Fruit fly (Drosophila melanogaster) whole organism, embryonic: ENCODE results near the gene CG4950.

ENCODE experiments used
- ATbp ChIP-seq: fragments of 200-800 bp; sonication (Bioruptor generic); optimal IDR thresholded peaks from 2 replicates; lab custom pipeline; 2017; ENCODE audit warnings: missing biosample characterization, mild to moderate bottlenecking, missing genetic modification characterization, missing genetic modification reagents
- Antp ChIP-seq: fragments of 200-800 bp; sonication (Bioruptor generic); optimal IDR thresholded peaks from 3 replicates; lab custom pipeline; 2016; ENCODE audit warnings: missing biosample characterization, missing genetic modification characterization
- Awh ChIP-seq: fragments of 200-800 bp; sonication (Bioruptor generic); IDR thresholded peaks from 2 replicates; pipeline ENCODE4, ENCODE4 v1.3.6; 2022; ENCODE audit warnings: missing biosample characterization, missing genetic modification characterization
- CG10565 ChIP-seq: fragments of 200-800 bp; sonication (Bioruptor generic); optimal IDR thresholded peaks from 3 replicates; lab custom pipeline; 2016; ENCODE audit warnings: missing biosample characterization, mild to moderate bottlenecking, missing genetic modification characterization
- CG13123 ChIP-seq: fragments of 200-800 bp; sonication (Bioruptor generic); optimal IDR thresholded peaks from 2 replicates; lab custom pipeline; 2016; ENCODE audit warnings: missing biosample characterization, missing genetic modification characterization
- CG14667 ChIP-seq: fragments of 200-800 bp; sonication (Bioruptor generic); IDR thresholded peaks from 2 replicates; pipeline ENCODE4 v1.3.6; 2022; ENCODE audit warnings: missing biosample characterization, missing genetic modification characterization
- CG14965 ChIP-seq: fragments of 200-800 bp; sonication (Bioruptor generic); optimal IDR thresholded peaks from 2 replicates; lab custom pipeline; 2016; ENCODE audit warnings: missing biosample characterization, missing genetic modification characterization, borderline replicate concordance
- CG17361 ChIP-seq: fragments of 200-800 bp; sonication (Bioruptor generic); IDR thresholded peaks from 3 replicates; pipeline ENCODE4 v1.3.6; 2022; ENCODE audit warnings: missing biosample characterization, missing genetic modification characterization
- CG18619 ChIP-seq: fragments of 200-800 bp; sonication (Bioruptor generic); optimal IDR thresholded peaks from 3 replicates; lab custom pipeline; 2017; ENCODE audit warnings: missing biosample characterization, mild to moderate bottlenecking, missing genetic modification characterization
- CG31441 ChIP-seq: fragments of 200-800 bp; sonication (Bioruptor generic); IDR thresholded peaks from 2 replicates; pipeline ENCODE4 v1.3.6; 2022; ENCODE audit warnings: missing biosample characterization, missing genetic modification characterization
- CG3995 ChIP-seq: fragments of 200-800 bp; sonication (Bioruptor generic); optimal IDR thresholded peaks from 3 replicates; lab custom pipeline; 2016; ENCODE audit warnings: missing biosample characterization, missing genetic modification characterization
- CG43689 ChIP-seq: fragments of 200-800 bp; sonication (Bioruptor generic); IDR thresholded peaks from 2 replicates; pipeline ENCODE4 v1.3.6; 2022; ENCODE audit warnings: missing biosample characterization, missing genetic modification characterization
- CG6175 ChIP-seq: fragments of 200-800 bp; sonication (Bioruptor generic); IDR thresholded peaks from 3 replicates; pipeline ENCODE4 v1.3.6; 2022; ENCODE audit warnings: missing biosample characterization, missing genetic modification characterization
- CG6791 ChIP-seq: fragments of 200-800 bp; sonication (Bioruptor generic); IDR thresholded peaks from 3 replicates; pipeline ENCODE4 v1.3.6; 2022; ENCODE audit warnings: missing biosample characterization, missing genetic modification characterization; ENCODE audit not compliant: partially characterized antibody
- CG7271 ChIP-seq: fragments of 200-800 bp; sonication (Bioruptor generic); optimal IDR thresholded peaks from 2 replicates; lab custom pipeline; 2018; ENCODE audit warnings: missing biosample characterization, mild to moderate bottlenecking, missing genetic modification characterization, moderate library complexity
- CG8281 ChIP-seq: fragments of 200-800 bp; sonication (Bioruptor generic); optimal IDR thresholded peaks from 2 replicates; lab custom pipeline; 2018; ENCODE audit warnings: missing biosample characterization, mild to moderate bottlenecking, missing genetic modification characterization, moderate library complexity
- Dll ChIP-seq: fragments of 200-800 bp; sonication (Bioruptor generic); IDR thresholded peaks from 4 replicates; pipeline ENCODE4 v1.3.6; 2022; ENCODE audit warnings: missing biosample characterization, missing genetic modification characterization; ENCODE audit not compliant: partially characterized antibody
- Elba2 ChIP-seq: fragments of 200-800 bp; sonication (Bioruptor generic); optimal IDR thresholded peaks from 3 replicates; lab custom pipeline; 2016; ENCODE audit warnings: missing biosample characterization, missing genetic modification characterization
- H2.0 ChIP-seq: fragments of 200-800 bp; sonication (Bioruptor generic); IDR thresholded peaks from 2 replicates; pipeline ENCODE4 v1.3.6; 2022; ENCODE audit warnings: missing biosample characterization, missing genetic modification characterization
- Hmr ChIP-seq: fragments of 200-800 bp; sonication (Bioruptor generic); optimal IDR thresholded peaks from 3 replicates; lab custom pipeline; 2017; ENCODE audit warnings: mild to moderate bottlenecking, missing biosample characterization, missing genetic modification reagents, missing genetic modification characterization
- Hmx ChIP-seq: fragments of 200-800 bp; sonication (Bioruptor generic); optimal IDR thresholded peaks from 2 replicates; lab custom pipeline; 2016; ENCODE audit warnings: missing biosample characterization, missing genetic modification characterization
- MBD-R2 ChIP-seq: fragments of 200-800 bp; sonication (Bioruptor generic); IDR thresholded peaks from 2 replicates; pipeline ENCODE4 v1.3.6; 2022; ENCODE audit warnings: missing biosample characterization, missing genetic modification characterization
- Mrtf ChIP-seq: fragments of 200-800 bp; sonication (Bioruptor generic); IDR thresholded peaks from 3 replicates; pipeline ENCODE4 v1.3.6; 2022; ENCODE audit warnings: missing biosample characterization, missing genetic modification characterization
- NK7.1 ChIP-seq: fragments of 200-800 bp; sonication (Bioruptor generic); optimal IDR thresholded peaks from 3 replicates; lab custom pipeline; 2016; ENCODE audit warnings: missing biosample characterization, missing genetic modification characterization
- Neu2 ChIP-seq: fragments of 200-800 bp; sonication (Bioruptor generic); optimal IDR thresholded peaks from 3 replicates; lab custom pipeline; 2016; ENCODE audit warnings: missing biosample characterization, missing genetic modification characterization, borderline replicate concordance
- NfI ChIP-seq: fragments of 200-800 bp; sonication (Bioruptor generic); optimal IDR thresholded peaks from 3 replicates; lab custom pipeline; 2018; ENCODE audit warnings: missing biosample characterization, mild to moderate bottlenecking, missing genetic modification characterization, moderate library complexity
- Optix ChIP-seq: fragments of 200-800 bp; sonication (Bioruptor generic); IDR thresholded peaks from 3 replicates; pipeline ENCODE4 v1.3.6; 2022; ENCODE audit warnings: missing biosample characterization, missing genetic modification characterization
- Ravus ChIP-seq: fragments of 200-800 bp; sonication (Bioruptor generic); IDR thresholded peaks from 2 replicates; pipeline ENCODE4 v1.3.6; 2022; ENCODE audit warnings: missing biosample characterization, missing genetic modification characterization
- Sry-β ChIP-seq: fragments of 200-800 bp; sonication (Bioruptor generic); optimal IDR thresholded peaks from 2 replicates; lab custom pipeline; 2018; ENCODE audit warnings: missing biosample characterization, mild to moderate bottlenecking, missing genetic modification characterization, moderate library complexity
- Sry-δ ChIP-seq: fragments of 200-800 bp; sonication (Bioruptor generic); optimal IDR thresholded peaks from 2 replicates; lab custom pipeline; 2016; ENCODE audit warnings: missing biosample characterization, missing genetic modification characterization
- TFAM ChIP-seq: fragments of 200-800 bp; sonication (Bioruptor generic); optimal IDR thresholded peaks from 2 replicates; lab custom pipeline; 2017; ENCODE audit warnings: missing biosample characterization, missing genetic modification characterization, inconsistent platforms
- Taf1 ChIP-seq: fragments of 200-800 bp; sonication (Bioruptor generic); IDR thresholded peaks from 2 replicates; pipeline ENCODE4 v1.3.6; 2022; ENCODE audit warnings: missing biosample characterization, missing genetic modification characterization
- btn ChIP-seq: fragments of 200-800 bp; sonication (Bioruptor generic); optimal IDR thresholded peaks from 2 replicates; lab custom pipeline; 2016; ENCODE audit warnings: missing biosample characterization, missing genetic modification characterization
- corto ChIP-seq: fragments of 200-800 bp; sonication (Bioruptor generic); optimal IDR thresholded peaks from 2 replicates; lab custom pipeline; 2016; ENCODE audit warnings: missing biosample characterization, mild to moderate bottlenecking, missing genetic modification characterization, moderate library complexity
- crol ChIP-seq: fragments of 200-800 bp; sonication (Bioruptor generic); IDR thresholded peaks from 2 replicates; pipeline ENCODE4 v1.3.6; 2022; ENCODE audit warnings: missing biosample characterization, missing genetic modification characterization
- da ChIP-seq: fragments of 200-800 bp; sonication (Bioruptor generic); optimal IDR thresholded peaks from 2 replicates; lab custom pipeline; 2016; ENCODE audit warnings: missing biosample characterization, missing genetic modification characterization
- dan ChIP-seq: fragments of 200-800 bp; sonication (Bioruptor generic); IDR thresholded peaks from 2 replicates; pipeline ENCODE4 v1.3.6; 2022; ENCODE audit warnings: missing biosample characterization, missing genetic modification characterization
- danr ChIP-seq: fragments of 200-800 bp; sonication (Bioruptor generic); IDR thresholded peaks from 2 replicates; pipeline ENCODE4 v1.3.6; 2022; ENCODE audit warnings: missing biosample characterization, missing genetic modification characterization
- dati ChIP-seq: fragments of 200-800 bp; sonication (Bioruptor generic); IDR thresholded peaks from 2 replicates; pipeline ENCODE4 v1.3.6; 2022; ENCODE audit warnings: missing biosample characterization, missing genetic modification characterization
- fd102C ChIP-seq: fragments of 200-800 bp; sonication (Bioruptor generic); optimal IDR thresholded peaks from 2 replicates; lab custom pipeline; 2018; ENCODE audit warnings: missing biosample characterization, mild to moderate bottlenecking, missing genetic modification characterization, moderate library complexity
- gem ChIP-seq: fragments of 200-800 bp; sonication (Bioruptor generic); optimal IDR thresholded peaks from 2 replicates; lab custom pipeline; 2019; ENCODE audit warnings: missing biosample characterization, mild to moderate bottlenecking, missing genetic modification characterization, moderate library complexity
- grn ChIP-seq: fragments of 200-800 bp; sonication (Bioruptor generic); optimal IDR thresholded peaks from 3 replicates; lab custom pipeline; 2017; ENCODE audit warnings: missing biosample characterization, missing genetic modification characterization
- hbn ChIP-seq: fragments of 200-800 bp; sonication (Bioruptor generic); IDR thresholded peaks from 2 replicates; pipeline ENCODE4 v1.3.6; 2022; ENCODE audit warnings: missing biosample characterization, missing genetic modification characterization; ENCODE audit not compliant: partially characterized antibody
- pros ChIP-seq: fragments of 200-800 bp; sonication (Bioruptor generic); optimal IDR thresholded peaks from 3 replicates; lab custom pipeline; 2019; ENCODE audit warnings: missing biosample characterization, mild to moderate bottlenecking, missing genetic modification characterization, moderate library complexity
- ranshi ChIP-seq: fragments of 200-800 bp; sonication (Bioruptor generic); IDR thresholded peaks from 2 replicates; pipeline ENCODE4 v1.3.6; 2022; ENCODE audit warnings: missing biosample characterization, missing genetic modification characterization
- row ChIP-seq: fragments of 200-800 bp; sonication (Bioruptor generic); IDR thresholded peaks from 3 replicates; pipeline ENCODE4 v1.3.6; 2022; ENCODE audit warnings: missing biosample characterization, missing genetic modification characterization
- sob ChIP-seq: fragments of 200-800 bp; sonication (Bioruptor generic); IDR thresholded peaks from 2 replicates; pipeline ENCODE4 v1.3.6; 2022; ENCODE audit warnings: missing biosample characterization, missing genetic modification characterization
- sqz ChIP-seq: fragments of 200-800 bp; sonication (Bioruptor generic); optimal IDR thresholded peaks from 3 replicates; lab custom pipeline; 2018; ENCODE audit warnings: missing biosample characterization, mild to moderate bottlenecking, missing genetic modification characterization
- tin ChIP-seq: fragments of 200-800 bp; sonication (Bioruptor generic); optimal IDR thresholded peaks from 3 replicates; lab custom pipeline; 2016; ENCODE audit warnings: missing biosample characterization, missing genetic modification characterization
- tll ChIP-seq, 2 experiments: fragments of 200-800 bp in 1 of 2; fragments of >200 bp in 1 of 2; sonication (Bioruptor generic) in 1 of 2; optimal IDR thresholded peaks; 2 replicates each; lab custom pipeline; 2017 to 2019; ENCODE audit warnings: missing biosample characterization in 2 of 2, missing genetic modification characterization in 2 of 2, mild to moderate bottlenecking in 1 of 2, moderate library complexity in 1 of 2
- vvl ChIP-seq: fragments of 200-800 bp; sonication (Bioruptor generic); IDR thresholded peaks from 2 replicates; pipeline ENCODE4 v1.3.6; 2022; ENCODE audit warnings: missing biosample characterization, missing genetic modification characterization
- zfh1 ChIP-seq: fragments of 200-800 bp; sonication (Bioruptor generic); IDR thresholded peaks from 3 replicates; pipeline ENCODE4 v1.3.6; 2022; ENCODE audit warnings: missing biosample characterization, missing genetic modification characterization

Gene CG4950

DNA sequence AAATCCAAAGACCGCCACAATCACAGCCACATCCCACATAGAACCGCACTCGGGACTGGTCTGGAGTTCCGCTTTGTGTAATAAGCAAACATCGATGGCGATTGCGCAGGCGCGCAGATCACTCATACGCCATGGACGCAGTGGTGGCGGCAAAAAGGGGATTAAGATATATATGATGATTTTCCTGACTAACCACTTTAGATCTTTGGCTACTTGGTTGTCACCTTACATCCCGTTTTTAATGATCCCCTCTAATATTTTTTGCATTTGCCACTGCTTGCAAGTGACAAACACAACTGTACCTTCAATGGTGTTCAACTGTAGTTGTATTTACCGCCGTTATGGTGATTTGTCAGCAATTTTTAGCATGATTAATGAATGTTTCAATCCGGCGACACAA, 42.0 kb upstream of the CG4950 start (continued):
- TF ChIP-seq Antp (GFP tag; lab: Kevin White, UChicago) (peak; percentile 5), sqz (GFP tag; lab: Kevin White, UChicago) (no peak), Dll (GFP tag; lab: Robert Waterston, UW) (no peak), danr (GFP tag; lab: Robert Waterston, UW) (no peak), CG8281 (tag; lab: Kevin White, UChicago) (no peak), H2.0 (GFP tag; lab: Robert Waterston, UW) (peak; percentile 49; the same call in 1 of the 2 replicates), Optix (no peak), CG14965 (no peak), TFAM (GFP tag; lab: Kevin White, UChicago) (no peak), CG17361 (GFP tag; lab: Robert Waterston, UW) (no peak), da (no peak), Neu2 (GFP tag; lab: Kevin White, UChicago) (no peak), Taf1 (no peak), Mrtf (GFP tag; lab: Robert Waterston, UW) (no peak), CG6175 (GFP tag; lab: Robert Waterston, UW) (no peak), dati (GFP tag; lab: Robert Waterston, UW) (no peak), hbn (GFP tag; lab: Robert Waterston, UW) (no peak), CG31441 (GFP tag; lab: Robert Waterston, UW) (no peak), MBD-R2 (GFP tag; lab: Robert Waterston, UW) (no peak), Elba2 (GFP tag; lab: Kevin White, UChicago) (no peak), CG6791 (GFP tag; lab: Robert Waterston, UW) (no peak), Sry-β (GFP tag; lab: Kevin White, UChicago) (no peak), btn (GFP tag; lab: Kevin White, UChicago) (no peak), NfI (no peak), sob (GFP tag; lab: Robert Waterston, UW) (peak; percentile 46; the same call in 1 of the 2 replicates), fd102C (GFP tag; lab: Kevin White, UChicago) (no peak), dan (GFP tag; lab: Robert Waterston, UW) (no peak), NK7.1 (GFP tag; lab: Kevin White, UChicago) (no peak), CG18619 (no peak), corto (GFP tag; lab: Kevin White, UChicago) (no peak), row (GFP tag; lab: Robert Waterston, UW) (peak; percentile 40; the same call in 1 of the 3 replicates), grn (no peak), tin (GFP tag; lab: Kevin White, UChicago) (no peak), Hmr (peak; percentile 63), pros (no peak), Sry-δ (GFP tag; lab: Kevin White, UChicago) (no peak), ATbp (GFP tag; lab: Kevin White, UChicago) (no peak), Ravus (GFP tag; lab: Robert Waterston, UW) (no peak), tll (GFP tag; optimal IDR thresholded peaks at IDR 0.05; lab: Kevin White, UChicago) (no peak), CG3995 (GFP tag; lab: Kevin White, UChicago) (no peak), ranshi (GFP tag; lab: Robert Waterston, UW) (0 out of 2 replicates have a peak, but pooled peaks have one; percentile 29), gem (peak; percentile 35), CG7271 (tag; lab: Kevin White, UChicago) (no peak), CG10565 (GFP tag; lab: Kevin White, UChicago) (no peak), crol (no peak), CG14667 (GFP tag; lab: Robert Waterston, UW) (no peak), Awh (no peak), CG43689 (no peak), Hmx (GFP tag; lab: Kevin White, UChicago) (no peak), CG13123 (GFP tag; lab: Kevin White, UChicago) (no peak), vvl (GFP tag; lab: Robert Waterston, UW) (no peak; the same call in 1 of the 2 replicates), zfh1 (no peak)
